Worm (Caenorhabditis elegans): ENCODE data around the gene srbc-84.

- TF ChIP-seq lin-39 (tag; optimal IDR thresholded peaks at IDR 0.05) = no peak
- TF ChIP-seq ama-1 (optimal IDR thresholded peaks at IDR 0.05) = no peak
- TF ChIP-seq nhr-12 (tag; optimal IDR thresholded peaks at IDR 0.05) = no peak
- TF ChIP-seq nhr-77 (tag; optimal IDR thresholded peaks at IDR 0.05) = no peak
- TF ChIP-seq pha-4 (tag; optimal IDR thresholded peaks at IDR 0.05) = no peak
Observed at ce11 chrV:16271121-16271520, 27.6 kb upstream of the srbc-84 start, which contains the start of gene T13F3.6.
